Fruit fly (Drosophila melanogaster) whole organism, wandering third instar larva: ENCODE results near the gene CG11178.

Experiments used
- Abd-B ChIP-seq: fragments of >200 bp; optimal IDR thresholded peaks from 2 replicates; lab custom pipeline; 2017; ENCODE audit warnings: missing biosample characterization, missing genetic modification characterization
- CG32264 ChIP-seq: fragments of 200-800 bp; sonication (Bioruptor generic); optimal IDR thresholded peaks from 2 replicates; lab custom pipeline; 2016; ENCODE audit warnings: missing biosample characterization, missing genetic modification characterization
- CrebA ChIP-seq: fragments of 200-800 bp; sonication (Bioruptor generic); optimal IDR thresholded peaks from 2 replicates; lab custom pipeline; 2016; ENCODE audit warnings: missing biosample characterization, mild to moderate bottlenecking, missing genetic modification characterization, borderline replicate concordance
- Dfd ChIP-seq: fragments of >200 bp; optimal IDR thresholded peaks from 2 replicates; lab custom pipeline; 2017; ENCODE audit warnings: missing biosample characterization, missing genetic modification characterization
- Dif ChIP-seq: fragments of 200-275, 200-300 bp; sonication (Bioruptor generic); optimal IDR thresholded peaks from 2 replicates; lab custom pipeline; 2018; ENCODE audit warnings: missing biosample characterization, missing genetic modification characterization; ENCODE audit not compliant: partially characterized antibody
- GATAd ChIP-seq: sonication (Bioruptor generic); optimal IDR thresholded peaks from 2 replicates; lab custom pipeline; 2016; ENCODE audit warnings: missing biosample characterization, missing genetic modification characterization
- HLH106 ChIP-seq: fragments of 200-800 bp; optimal IDR thresholded peaks from 3 replicates; lab custom pipeline; 2019; ENCODE audit warnings: missing biosample characterization, mild to moderate bottlenecking, missing genetic modification characterization, moderate library complexity
- Hnf4 ChIP-seq: fragments of 200-800 bp; sonication (Bioruptor generic); optimal IDR thresholded peaks from 2 replicates; lab custom pipeline; 2016; ENCODE audit warnings: missing biosample characterization, mild to moderate bottlenecking, missing genetic modification characterization
- Hr78 ChIP-seq: fragments of >200 bp; optimal IDR thresholded peaks from 2 replicates; lab custom pipeline; 2017; ENCODE audit warnings: missing biosample characterization, missing genetic modification characterization
- Hr83 ChIP-seq: fragments of 200-300 bp; sonication (Bioruptor generic); optimal IDR thresholded peaks from 2 replicates; lab custom pipeline; 2016; ENCODE audit warnings: missing biosample characterization, mild to moderate bottlenecking, missing genetic modification characterization, moderate library complexity; ENCODE audit not compliant: poor library complexity, severe bottlenecking
- Jra ChIP-seq: sonication (Bioruptor generic); optimal IDR thresholded peaks from 2 replicates; lab custom pipeline; 2016; ENCODE audit warnings: missing biosample characterization, missing genetic modification characterization
- Mio ChIP-seq: sonication (Bioruptor generic); optimal IDR thresholded peaks from 2 replicates; lab custom pipeline; 2016; ENCODE audit warnings: missing biosample characterization, missing genetic modification characterization
- N ChIP-seq: fragments of >200 bp; optimal IDR thresholded peaks from 2 replicates; lab custom pipeline; 2018; ENCODE audit warnings: missing biosample characterization, missing external identifiers, missing genetic modification characterization
- OdsH ChIP-seq: fragments of 200-800 bp; sonication (Bioruptor generic); optimal IDR thresholded peaks from 2 replicates; lab custom pipeline; 2016; ENCODE audit warnings: missing biosample characterization, mild to moderate bottlenecking, missing genetic modification characterization
- Rel ChIP-seq, 2 experiments: fragments of 200-800 bp; sonication (Bioruptor generic) in 1 of 2; optimal IDR thresholded peaks; 2 replicates in 1 of 2; 3 replicates in 1 of 2; lab custom pipeline; 2016 to 2019; ENCODE audit warnings: mild to moderate bottlenecking in 2 of 2, missing biosample characterization in 2 of 2, missing genetic modification characterization in 2 of 2, moderate library complexity in 1 of 2
- Sp1 ChIP-seq: fragments of 200-800 bp; sonication (Bioruptor generic); optimal IDR thresholded peaks from 3 replicates; lab custom pipeline; 2019; ENCODE audit warnings: missing biosample characterization, mild to moderate bottlenecking, missing genetic modification characterization, moderate library complexity
- Vsx2 ChIP-seq: fragments of 200-300, 225-300 bp; sonication (Bioruptor generic); optimal IDR thresholded peaks from 2 replicates; lab custom pipeline; 2018; ENCODE audit warnings: missing biosample characterization, missing genetic modification characterization; ENCODE audit not compliant: partially characterized antibody
- br ChIP-seq: fragments of 200-800 bp; sonication (Bioruptor generic); optimal IDR thresholded peaks from 2 replicates; lab custom pipeline; 2016; ENCODE audit warnings: missing biosample characterization, missing genetic modification characterization
- brk ChIP-seq: fragments of 200-800 bp; sonication (Bioruptor generic); optimal IDR thresholded peaks from 2 replicates; lab custom pipeline; 2016; ENCODE audit warnings: missing biosample characterization, mild to moderate bottlenecking, missing genetic modification characterization
- dmrt93B ChIP-seq: fragments of 200-800 bp; sonication (Bioruptor generic); optimal IDR thresholded peaks from 2 replicates; lab custom pipeline; 2018; ENCODE audit warnings: missing biosample characterization, mild to moderate bottlenecking, missing genetic modification characterization
- dsf ChIP-seq: sonication (Bioruptor generic); optimal IDR thresholded peaks from 2 replicates; lab custom pipeline; 2016; ENCODE audit warnings: missing biosample characterization, missing genetic modification characterization, borderline replicate concordance
- ey ChIP-seq: fragments of 200-800 bp; sonication (Bioruptor generic); optimal IDR thresholded peaks from 2 replicates; lab custom pipeline; 2016; ENCODE audit warnings: missing biosample characterization, missing genetic modification characterization
- foxo ChIP-seq, 2 experiments: fragments of 200-800 bp; sonication (Bioruptor generic); optimal IDR thresholded peaks; 2 replicates in 1 of 2; 3 replicates in 1 of 2; lab custom pipeline; 2016 to 2017; ENCODE audit warnings: missing biosample characterization in 2 of 2, missing genetic modification characterization in 2 of 2
- fru ChIP-seq: fragments of 200-800 bp; sonication (Bioruptor generic); optimal IDR thresholded peaks from 3 replicates; lab custom pipeline; 2016; ENCODE audit warnings: missing biosample characterization, mild to moderate bottlenecking, missing genetic modification characterization
- h ChIP-seq: fragments of 200-800 bp; sonication (Bioruptor generic); optimal IDR thresholded peaks from 3 replicates; lab custom pipeline; 2016; ENCODE audit warnings: missing biosample characterization, mild to moderate bottlenecking, missing genetic modification characterization
- jim ChIP-seq: fragments of 175-275, 200-325 bp; sonication (Bioruptor generic); optimal IDR thresholded peaks from 2 replicates; lab custom pipeline; 2016; ENCODE audit warnings: missing biosample characterization, mild to moderate bottlenecking, missing genetic modification characterization
- pan ChIP-seq: fragments of >200 bp; optimal IDR thresholded peaks from 2 replicates; lab custom pipeline; 2017
- psq ChIP-seq: fragments of 200-800 bp; sonication (Bioruptor generic); optimal IDR thresholded peaks from 3 replicates; lab custom pipeline; 2017; ENCODE audit warnings: missing biosample characterization, mild to moderate bottlenecking, missing genetic modification characterization, moderate library complexity
- sage ChIP-seq: fragments of 200-800 bp; sonication (Bioruptor generic); optimal IDR thresholded peaks from 2 replicates; lab custom pipeline; 2016; ENCODE audit warnings: missing biosample characterization, mild to moderate bottlenecking, missing genetic modification characterization
- sv ChIP-seq: fragments of 200-800 bp; sonication (Bioruptor generic); optimal IDR thresholded peaks from 3 replicates; lab custom pipeline; 2016; ENCODE audit warnings: missing biosample characterization, missing genetic modification characterization
- woc ChIP-seq: sonication (Bioruptor generic); optimal IDR thresholded peaks from 2 replicates; lab custom pipeline; 2016; ENCODE audit warnings: missing biosample characterization, mild to moderate bottlenecking, missing genetic modification characterization

Gene CG11178

dm6 chrX:13597753-13598152 lies 7.7 kb upstream of the CG11178 start:
- TF ChIP-seq sage (GFP tag; lab: Kevin White, UChicago) (no peak), Jra (GFP tag; lab: Kevin White, UChicago) (no peak), Hr78 (GFP tag; lab: Kevin White, UChicago) (no peak), pan (lab: Kevin White, UChicago) (no peak)

DNA sequence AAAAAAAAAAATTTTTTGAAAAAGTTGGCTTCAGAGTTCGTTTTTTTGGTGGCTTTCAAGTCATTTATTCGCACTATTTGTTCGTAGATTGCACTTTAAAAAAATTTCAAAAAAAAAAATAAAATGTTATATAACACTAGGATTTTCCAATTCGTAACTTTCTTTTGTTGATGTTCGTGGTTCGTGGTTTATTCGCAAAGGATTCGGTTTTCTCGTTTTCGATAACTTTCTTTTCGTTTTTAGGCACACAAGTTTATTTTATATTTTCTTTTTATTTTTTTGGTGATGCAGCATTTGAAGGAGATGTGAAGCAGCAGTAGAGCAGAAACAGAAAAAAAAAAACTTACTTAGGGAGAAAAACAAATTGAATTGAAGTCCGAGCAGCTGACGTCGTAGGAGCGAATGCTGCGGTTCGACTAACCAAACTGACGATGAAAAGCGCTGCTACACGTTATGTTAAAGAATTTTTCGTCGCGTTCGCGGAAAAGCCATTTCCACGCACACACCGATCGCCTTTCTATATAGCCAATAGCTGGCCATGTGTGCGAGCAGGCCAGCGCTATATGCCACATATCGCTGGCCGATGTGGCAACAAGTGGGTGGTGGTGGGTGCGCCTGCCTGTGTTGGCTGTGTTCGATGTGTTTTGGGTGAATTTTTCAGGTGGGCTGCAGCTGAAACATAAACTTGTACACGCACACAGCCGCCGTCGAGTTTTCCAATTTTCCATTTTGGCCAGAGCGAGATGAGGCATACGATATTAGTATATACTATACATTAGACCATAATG lies 3.2 kb upstream of the CG11178 start, which contains the start of gene up:
Gene up, minus strand, starts transcription at position 508 of the 788 bp plus-strand sequence.
- TF ChIP-seq dsf (GFP tag; lab: Kevin White, UChicago) (no peak), HLH106 (no peak), ey (GFP tag; lab: Kevin White, UChicago) (no peak), sage (GFP tag; lab: Kevin White, UChicago) (no peak), woc (GFP tag; lab: Kevin White, UChicago) (no peak), Hnf4 (GFP tag; lab: Kevin White, UChicago) (no peak), Sp1 (GFP tag; lab: Kevin White, UChicago) (no peak), CrebA (no peak), br (no peak), Mio (GFP tag; lab: Kevin White, UChicago) (no peak), jim (GFP tag; lab: Kevin White, UChicago) (no peak), h (GFP tag; lab: Kevin White, UChicago) (no peak), Jra (GFP tag; lab: Kevin White, UChicago) (no peak), Rel (GFP tag; optimal IDR thresholded peaks at IDR 0.05; lab: Kevin White, UChicago) (no peak), Rel (tag; optimal IDR thresholded peaks at IDR 0.05; lab: Kevin White, UChicago) (no peak), Dif (no peak), OdsH (GFP tag; lab: Kevin White, UChicago) (no peak), Hr78 (GFP tag; lab: Kevin White, UChicago) (no peak), foxo (GFP tag; optimal IDR thresholded peaks at IDR 0.05; lab: Kevin White, UChicago) (no peak)

- TF ChIP-seq N (GFP tag; lab: Kevin White, UChicago): no peak
- TF ChIP-seq CrebA: no peak
- TF ChIP-seq Hnf4 (GFP tag; lab: Kevin White, UChicago): no peak
- no peak for TF ChIP-seq Dif
- TF ChIP-seq h (GFP tag; lab: Kevin White, UChicago): no peak
- TF ChIP-seq OdsH (GFP tag; lab: Kevin White, UChicago): no peak
- TF ChIP-seq dmrt93B: no peak
- TF ChIP-seq CG32264 (GFP tag; lab: Kevin White, UChicago): no peak
- TF ChIP-seq jim (GFP tag; lab: Kevin White, UChicago): no peak
- no peak for TF ChIP-seq pan (lab: Kevin White, UChicago)
- TF ChIP-seq Abd-B: no peak
- TF ChIP-seq Mio (GFP tag; lab: Kevin White, UChicago): no peak
- no peak for TF ChIP-seq sv (GFP tag; lab: Kevin White, UChicago)
These were observed 982 bp upstream of the CG11178 start for dm6 chrX:13604499-13604898.

- TF ChIP-seq h (GFP tag; lab: Kevin White, UChicago): peak; percentile 25
- TF ChIP-seq Mio (GFP tag; lab: Kevin White, UChicago): no peak
- TF ChIP-seq, all 38 proteins: peak for 1
These were observed 536 bp downstream of the CG11178 start for dm6 chrX:13605942-13606491.

dm6 chrX:13611884-13612283 lies 6.4 kb downstream of the CG11178 start, which contains the start of the genes Ndc80 and BthD:
TSS of gene Ndc80 (minus strand) at chrX:13612062.
TSS of gene BthD (plus strand) at chrX:13612131.
- no peak for TF ChIP-seq Dfd (GFP tag; lab: Kevin White, UChicago)
- TF ChIP-seq brk (GFP tag; lab: Kevin White, UChicago): no peak
- TF ChIP-seq psq: no peak
- no peak for TF ChIP-seq Rel (GFP tag; optimal IDR thresholded peaks at IDR 0.05; lab: Kevin White, UChicago)
- no peak for TF ChIP-seq Rel (tag; optimal IDR thresholded peaks at IDR 0.05; lab: Kevin White, UChicago)
- TF ChIP-seq Hr78 (GFP tag; lab: Kevin White, UChicago): no peak
- no peak for TF ChIP-seq Vsx2 (GFP tag; lab: Kevin White, UChicago)
- TF ChIP-seq h (GFP tag; lab: Kevin White, UChicago): no peak
- TF ChIP-seq GATAd (GFP tag; lab: Kevin White, UChicago): no peak
- TF ChIP-seq jim (GFP tag; lab: Kevin White, UChicago): no peak
- TF ChIP-seq Hnf4 (GFP tag; lab: Kevin White, UChicago): no peak
- no peak for TF ChIP-seq sage (GFP tag; lab: Kevin White, UChicago)
- TF ChIP-seq Hr83 (GFP tag; lab: Kevin White, UChicago): no peak
- no peak for TF ChIP-seq sv (GFP tag; lab: Kevin White, UChicago)
- no peak for TF ChIP-seq fru (GFP tag; lab: Kevin White, UChicago)
- no peak for TF ChIP-seq Dif
